Fruit fly (Drosophila melanogaster) ovary, adult (tissue): ENCODE results near the gene rtp.

ENCODE experiments used
- CG17801 ChIP-seq: fragments of 200-800 bp; optimal IDR thresholded peaks from 2 replicates; lab custom pipeline; 2019; ENCODE audit warnings: missing biosample characterization, mild to moderate bottlenecking, missing genetic modification characterization, moderate library complexity; ENCODE audit not compliant: partially characterized antibody

The rtp gene

DNA sequence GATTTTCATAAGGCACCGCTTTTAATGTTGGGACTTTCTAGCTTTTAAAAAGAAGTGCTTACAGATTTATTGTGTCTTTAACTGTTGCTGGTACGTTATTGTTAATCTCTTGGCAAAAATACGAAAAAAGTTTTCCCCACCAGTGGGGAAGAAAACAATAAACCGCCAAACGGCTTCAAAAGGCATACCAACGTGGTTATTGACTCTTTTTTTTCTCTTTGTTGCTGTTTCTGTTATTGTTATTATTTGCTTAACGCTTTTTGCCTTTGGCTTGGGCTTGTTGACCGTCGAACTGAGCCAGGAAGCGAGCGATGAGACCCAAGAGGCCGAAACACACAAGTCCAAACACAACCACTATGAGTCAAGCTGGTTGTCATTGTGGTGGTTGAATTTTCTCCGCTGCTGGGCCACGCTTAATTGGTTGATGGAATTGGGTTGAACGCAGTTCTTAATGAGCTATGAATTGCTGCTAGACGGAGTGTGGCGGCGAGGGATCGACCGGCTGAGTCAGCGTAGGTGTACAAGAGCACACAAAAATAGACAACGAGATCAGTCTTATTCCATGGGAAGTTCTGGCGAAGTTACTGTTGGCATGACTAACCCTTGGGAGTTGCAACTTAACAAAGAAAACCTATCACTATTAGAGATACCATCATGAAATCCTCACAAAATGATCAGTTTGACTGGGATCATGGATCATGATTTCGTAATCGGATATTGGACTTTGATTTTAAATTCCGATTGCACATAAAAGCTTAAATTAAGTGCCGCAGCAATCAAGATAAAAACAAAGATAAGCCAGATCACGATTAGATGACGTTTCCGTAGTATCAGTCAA, 29.6 kb downstream of the rtp start:
- no peak for TF ChIP-seq CG17801 (GFP tag; lab: Kevin White, UChicago)

- no peak for TF ChIP-seq CG17801 (GFP tag; lab: Kevin White, UChicago)
Measured at dm6 chr3R:5205319-5206033, 31.6 kb downstream of the rtp start.

- TF ChIP-seq CG17801 (GFP tag; lab: Kevin White, UChicago), result no peak
Measured at dm6 chr3R:5203796-5204195, 33.3 kb downstream of the rtp start.

- no peak for TF ChIP-seq CG17801 (GFP tag; lab: Kevin White, UChicago)
Measured at dm6 chr3R:5199581-5199980, 37.5 kb downstream of the rtp start.

- TF ChIP-seq CG17801 (GFP tag; lab: Kevin White, UChicago), result no peak
Measured at dm6 chr3R:5198302-5198701, 38.8 kb downstream of the rtp start.

DNA sequence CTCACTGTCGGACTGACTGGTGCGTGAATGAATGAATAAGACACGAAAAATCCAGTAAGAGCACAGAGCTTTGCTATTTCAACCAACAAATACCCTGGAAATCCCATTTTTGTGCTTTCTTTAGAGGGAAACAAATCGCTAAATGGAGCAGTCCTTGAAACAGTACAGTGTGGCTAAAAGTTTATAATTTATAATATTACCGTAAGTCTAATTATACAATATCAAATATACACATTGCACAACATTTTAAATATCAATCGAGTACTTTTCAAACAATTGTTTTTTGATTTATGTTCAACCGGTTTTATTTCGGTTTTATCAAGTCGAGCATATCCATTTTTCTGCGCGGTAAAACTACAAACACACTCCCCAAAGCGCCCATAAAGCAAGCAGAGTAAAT, 43.8 kb downstream of the rtp start:
- TF ChIP-seq CG17801 (GFP tag; lab: Kevin White, UChicago), result no peak

DNA sequence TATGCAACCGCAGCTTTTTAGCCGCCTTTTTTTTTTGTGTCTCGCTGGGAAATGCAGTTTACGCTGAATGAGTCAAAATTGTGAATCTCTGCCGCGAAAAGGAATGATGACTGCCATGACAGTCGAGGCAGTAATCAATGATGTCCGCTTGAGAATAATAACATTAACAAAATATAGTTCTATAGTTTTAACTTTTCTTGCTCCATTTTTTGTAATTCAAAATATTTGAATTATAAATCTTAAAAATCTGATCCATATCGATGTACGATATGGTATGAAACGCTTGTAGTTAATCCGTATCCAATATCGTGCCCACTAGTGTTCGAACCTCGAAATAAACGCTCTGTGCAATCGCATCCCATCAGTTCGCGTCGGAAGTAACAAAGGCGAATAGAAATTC, 49.3 kb downstream of the rtp start:
- TF ChIP-seq CG17801 (GFP tag; lab: Kevin White, UChicago), result no peak
